Worm (Caenorhabditis elegans): ENCODE results near the gene taf-10.

taf-10 gene

ce11 chrV:4686680-4687470, at the start of gene taf-10:
taf-10 (plus strand) TSS chrV:4687103.
- TF ChIP-seq egl-5 (tag; optimal IDR thresholded peaks at IDR 0.05) (no peak), nhr-43 (tag; optimal IDR thresholded peaks at IDR 0.05; ENCODE audit: poor library complexity, severe bottlenecking) (peak; percentile 54), ztf-11 (tag; optimal IDR thresholded peaks at IDR 0.05) (no peak), mdl-1 (tag; optimal IDR thresholded peaks at IDR 0.05) (peak; percentile 71), ceh-82 (tag; optimal IDR thresholded peaks at IDR 0.05) (no peak), egl-27 (tag; optimal IDR thresholded peaks at IDR 0.05) (no peak), pha-4 (tag; optimal IDR thresholded peaks at IDR 0.05) (peak; percentile 72), lin-15B (tag; optimal IDR thresholded peaks at IDR 0.05) (peak; percentile 13), sea-2 (GFP tag; optimal IDR thresholded peaks at IDR 0.05) (no peak), lin-39 (tag; optimal IDR thresholded peaks at IDR 0.05) (peak; percentile 53), elt-2 (tag; optimal IDR thresholded peaks at IDR 0.05) (peak; percentile 25), lsy-12 (tag; optimal IDR thresholded peaks at IDR 0.05) (no peak), nhr-25 (tag; optimal IDR thresholded peaks at IDR 0.05) (peak; percentile 23), hmg-11 (tag; optimal IDR thresholded peaks at IDR 0.05) (peak; percentile 71), nhr-11 (tag; optimal IDR thresholded peaks at IDR 0.05) (no peak), nhr-23 (tag; optimal IDR thresholded peaks at IDR 0.05) (peak; percentile 72), unc-39 (tag; optimal IDR thresholded peaks at IDR 0.05) (no peak), nfya-1 (tag; optimal IDR thresholded peaks at IDR 0.05; ENCODE audit: insufficient read depth) (peak; percentile 77)

ce11 chrV:4637153-4637552, 49.8 kb upstream of the taf-10 start:
- TF ChIP-seq nhr-77 (tag; optimal IDR thresholded peaks at IDR 0.05) (no peak), ama-1 (optimal IDR thresholded peaks at IDR 0.05) (no peak), eor-1 (tag; optimal IDR thresholded peaks at IDR 0.05) (no peak), mdl-1 (tag; optimal IDR thresholded peaks at IDR 0.05) (no peak), R02D3.7 (tag; optimal IDR thresholded peaks at IDR 0.05) (no peak), nhr-11 (tag; optimal IDR thresholded peaks at IDR 0.05) (no peak), ceh-28 (tag; optimal IDR thresholded peaks at IDR 0.05) (no peak), pha-4 (tag; optimal IDR thresholded peaks at IDR 0.05) (no peak), jun-1 (tag; optimal IDR thresholded peaks at IDR 0.05) (no peak), mml-1 (tag; optimal IDR thresholded peaks at IDR 0.05) (no peak), unc-62 (GFP tag; optimal IDR thresholded peaks at IDR 0.05) (no peak)

ce11 chrV:4640501-4641150, 46.3 kb upstream of the taf-10 start:
- TF ChIP-seq fkh-10 (GFP tag; optimal IDR thresholded peaks at IDR 0.05) (no peak), lin-15B (tag; optimal IDR thresholded peaks at IDR 0.05) (no peak), ama-1 (optimal IDR thresholded peaks at IDR 0.05) (no peak), aly-2 (tag; optimal IDR thresholded peaks at IDR 0.05) (no peak), elt-2 (tag; optimal IDR thresholded peaks at IDR 0.05) (peak; percentile 60), hmg-11 (tag; optimal IDR thresholded peaks at IDR 0.05) (no peak), snpc-4 (tag; optimal IDR thresholded peaks at IDR 0.05) (no peak), jun-1 (tag; optimal IDR thresholded peaks at IDR 0.05) (no peak), ceh-82 (tag; optimal IDR thresholded peaks at IDR 0.05) (no peak), ZK546.5 (tag; optimal IDR thresholded peaks at IDR 0.05) (no peak), pha-4 (tag; optimal IDR thresholded peaks at IDR 0.05) (peak; percentile 14), sea-2 (GFP tag; optimal IDR thresholded peaks at IDR 0.05) (no peak), ceh-28 (tag; optimal IDR thresholded peaks at IDR 0.05) (peak; percentile 45), egl-5 (tag; optimal IDR thresholded peaks at IDR 0.05) (no peak), tbx-2 (tag; optimal IDR thresholded peaks at IDR 0.05) (no peak), nhr-11 (tag; optimal IDR thresholded peaks at IDR 0.05) (no peak), ceh-16 (tag; optimal IDR thresholded peaks at IDR 0.05) (no peak)

ce11 chrV:4642691-4643090, 44.2 kb upstream of the taf-10 start, which contains the start of gene soc-1:
soc-1 (plus strand) TSS chrV:4642952.
- TF ChIP-seq snpc-4 (tag; optimal IDR thresholded peaks at IDR 0.05) (no peak), nhr-23 (tag; optimal IDR thresholded peaks at IDR 0.05) (no peak)
